Fruit fly (Drosophila melanogaster): ENCODE data around the gene Akt.

Gene Akt

dm6 chr3R:16146632-16147453 lies 47.8 kb downstream of the Akt start, which contains the start of the genes Mic26-27 and CG5916 (continued):
- TF ChIP-seq BtbVII (GFP tag; optimal IDR thresholded peaks at IDR 0.05) (no peak), wek (GFP tag; optimal IDR thresholded peaks at IDR 0.05) (peak; percentile 39), CG10959 (GFP tag; IDR thresholded peaks at IDR 0.05) (peak; percentile 92), dan (GFP tag; IDR thresholded peaks at IDR 0.05) (peak; percentile 62; the same call in 1 of the 2 replicates), zfh2 (GFP tag; optimal IDR thresholded peaks at IDR 0.05) (peak; percentile 88), CG10431 (GFP tag; optimal IDR thresholded peaks at IDR 0.05) (no peak), CG10267 (tag; optimal IDR thresholded peaks at IDR 0.05) (peak; percentile 69), CG17912 (GFP tag; optimal IDR thresholded peaks at IDR 0.05) (no peak), Optix (GFP tag; IDR thresholded peaks at IDR 0.05) (peak; percentile 89), Bdp1 (GFP tag; optimal IDR thresholded peaks at IDR 0.05) (peak; percentile 75), oc (tag; optimal IDR thresholded peaks at IDR 0.05) (no peak), eve (GFP tag; optimal IDR thresholded peaks at IDR 0.05) (no peak), CG7357 (GFP tag; IDR thresholded peaks at IDR 0.05) (peak; percentile 75), Meics (GFP tag; optimal IDR thresholded peaks at IDR 0.05) (peak; percentile 63), NC2α (GFP tag; optimal IDR thresholded peaks at IDR 0.05) (peak; percentile 26), CG9797 (GFP tag; optimal IDR thresholded peaks at IDR 0.05) (peak; percentile 81), Sin3A (optimal IDR thresholded peaks at IDR 0.05) (peak; percentile 99), Rfx (GFP tag; IDR thresholded peaks at IDR 0.05) (peak; percentile 92), Ravus (GFP tag; IDR thresholded peaks at IDR 0.05) (no peak), psq (GFP tag; optimal IDR thresholded peaks at IDR 0.05) (peak; percentile 36), croc (GFP tag; conservative IDR thresholded peaks at IDR 0.05) (peak; percentile 86; the same call in 2 of the 3 replicates), CG7372 (GFP tag; IDR thresholded peaks at IDR 0.05) (peak; percentile 59), Opbp (GFP tag; IDR thresholded peaks at IDR 0.05; ENCODE audit: partially characterized antibody) (peak; percentile 98), Nf-YA (GFP tag; IDR thresholded peaks at IDR 0.05) (no peak), caup (GFP tag; optimal IDR thresholded peaks at IDR 0.05; ENCODE audit: severe bottlenecking) (peak; percentile 33), CrebB (tag; optimal IDR thresholded peaks at IDR 0.05) (no peak), fd102C (GFP tag; optimal IDR thresholded peaks at IDR 0.05) (no peak), Doc2 (GFP tag; IDR thresholded peaks at IDR 0.05) (peak; percentile 63; the same call in 1 of the 2 replicates), CG12236 (GFP tag; optimal IDR thresholded peaks at IDR 0.05) (peak; percentile 39), slou (GFP tag; optimal IDR thresholded peaks at IDR 0.05) (peak; percentile 58), Tbp (GFP tag; optimal IDR thresholded peaks at IDR 0.05) (no peak), CG31441 (GFP tag; IDR thresholded peaks at IDR 0.05) (peak; percentile 79), sna (GFP tag; IDR thresholded peaks at IDR 0.05; ENCODE audit: partially characterized antibody) (peak; percentile 100), zfh1 (GFP tag; IDR thresholded peaks at IDR 0.05) (peak; percentile 76; the same call in 2 of the 3 replicates), Dref (GFP tag; IDR thresholded peaks at IDR 0.05) (peak; percentile 37; the same call in 1 of the 2 replicates), B-H1 (GFP tag; IDR thresholded peaks at IDR 0.05) (peak; percentile 75), Drgx (GFP tag; IDR thresholded peaks at IDR 0.05) (0 out of 2 replicates have a peak, but pooled peaks have one; percentile 24), CG1603 (tag; optimal IDR thresholded peaks at IDR 0.05) (peak; percentile 92), Camta (GFP tag; optimal IDR thresholded peaks at IDR 0.05) (peak; percentile 85), Poxn (GFP tag; IDR thresholded peaks at IDR 0.05) (no peak), abd-A (tag; optimal IDR thresholded peaks at IDR 0.05) (no peak), CG8924 (tag; optimal IDR thresholded peaks at IDR 0.05) (peak; percentile 84), CG12104 (GFP tag; optimal IDR thresholded peaks at IDR 0.05) (peak; percentile 70), CG3281 (GFP tag; optimal IDR thresholded peaks at IDR 0.05) (no peak), CG17186 (GFP tag; optimal IDR thresholded peaks at IDR 0.05) (peak; percentile 84), fd3F (GFP tag; optimal IDR thresholded peaks at IDR 0.05) (peak; percentile 1), CG2678 (tag; optimal IDR thresholded peaks at IDR 0.05) (no peak), CkIIα-i1 (GFP tag; IDR thresholded peaks at IDR 0.05) (no peak), exex (tag; optimal IDR thresholded peaks at IDR 0.05) (peak; percentile 23), CG12769 (tag; optimal IDR thresholded peaks at IDR 0.05) (no peak)
